Worm (Caenorhabditis elegans): ENCODE results near the gene bath-30.

DNA sequence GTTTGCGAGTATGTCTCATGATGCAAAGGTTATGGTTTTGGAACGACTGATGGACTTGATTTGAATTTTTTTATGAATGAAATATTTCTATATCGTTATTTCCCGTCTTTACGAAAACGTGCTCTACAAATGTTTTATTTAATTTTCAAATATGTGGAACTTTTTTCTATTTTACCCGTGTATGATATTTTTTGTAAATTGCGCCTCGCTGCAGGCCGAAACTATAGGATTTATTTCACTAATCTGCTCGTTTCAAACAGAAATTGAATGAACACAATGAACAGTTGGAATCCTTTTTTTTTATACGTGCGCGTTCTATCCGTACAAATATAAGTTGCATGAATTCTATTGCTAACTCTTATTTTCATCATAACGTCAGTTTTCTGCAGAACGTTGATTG, 48.3 kb downstream of the bath-30 start, which contains the start of gene btb-18:
- TF ChIP-seq nhr-11 (tag; optimal IDR thresholded peaks at IDR 0.05): no peak
- TF ChIP-seq ama-1 (optimal IDR thresholded peaks at IDR 0.05): no peak

Measured in whole organism, L2 larva.